Fruit fly (Drosophila melanogaster) whole organism, adult: ENCODE results near the gene Tgs1.
A peak's percentile ranks its signal among the peaks of the same experiment; 100 is the strongest.

Experiments used
- CG11617 ChIP-seq: fragments of 200-800 bp; sonication (Bioruptor generic); optimal IDR thresholded peaks from 2 replicates; lab custom pipeline; 2017; ENCODE audit warnings: mild to moderate bottlenecking, missing biosample characterization, missing genetic modification reagents, missing genetic modification characterization
- CG12768 ChIP-seq: fragments of 200-800 bp; sonication (Bioruptor generic); optimal IDR thresholded peaks from 2 replicates; lab custom pipeline; 2017; ENCODE audit warnings: missing biosample characterization, missing genetic modification characterization, mild to moderate bottlenecking, moderate library complexity, missing genetic modification reagents
- CG14711 ChIP-seq: fragments of 200-800 bp; sonication (Bioruptor generic); optimal IDR thresholded peaks from 2 replicates; lab custom pipeline; 2018; ENCODE audit warnings: missing biosample characterization, mild to moderate bottlenecking, missing genetic modification characterization, moderate library complexity
- CG1620 ChIP-seq: fragments of 200-800 bp; sonication (Bioruptor generic); optimal IDR thresholded peaks from 2 replicates; lab custom pipeline; 2016; ENCODE audit warnings: missing biosample characterization, missing genetic modification characterization
- CG33017 ChIP-seq: fragments of 200-800 bp; sonication (Bioruptor generic); optimal IDR thresholded peaks from 2 replicates; lab custom pipeline; 2018; ENCODE audit warnings: missing biosample characterization, mild to moderate bottlenecking, missing genetic modification characterization, moderate library complexity
- CG5204 ChIP-seq: fragments of 200-800 bp; sonication (Bioruptor generic); optimal IDR thresholded peaks from 2 replicates; lab custom pipeline; 2016; ENCODE audit warnings: missing biosample characterization, missing genetic modification characterization
- CG7045 ChIP-seq: fragments of 200-800 bp; sonication (Bioruptor generic); optimal IDR thresholded peaks from 2 replicates; lab custom pipeline; 2017; ENCODE audit warnings: missing biosample characterization, mild to moderate bottlenecking, missing genetic modification characterization
- CG7101 ChIP-seq: fragments of 200-800 bp; sonication (Bioruptor generic); optimal IDR thresholded peaks from 2 replicates; lab custom pipeline; 2018; ENCODE audit warnings: missing biosample characterization, mild to moderate bottlenecking, missing genetic modification characterization, moderate library complexity
- Clk ChIP-seq: fragments of 200-800 bp; sonication (Bioruptor generic); optimal IDR thresholded peaks from 2 replicates; lab custom pipeline; 2017; ENCODE audit warnings: missing biosample characterization, missing genetic modification characterization
- Crg-1 ChIP-seq: fragments of 200-800 bp; sonication (Bioruptor generic); optimal IDR thresholded peaks from 2 replicates; lab custom pipeline; 2016; ENCODE audit warnings: missing biosample characterization, missing genetic modification characterization
- Hr96 ChIP-seq: fragments of 200-800 bp; sonication (Bioruptor generic); optimal IDR thresholded peaks from 2 replicates; lab custom pipeline; 2016; ENCODE audit warnings: missing biosample characterization, missing genetic modification characterization
- Mnt ChIP-seq: fragments of 200-800 bp; sonication (Bioruptor generic); optimal IDR thresholded peaks from 2 replicates; lab custom pipeline; 2016; ENCODE audit warnings: missing biosample characterization, mild to moderate bottlenecking, missing genetic modification characterization
- bab1 ChIP-seq: fragments of 200-800 bp; sonication (Bioruptor generic); optimal IDR thresholded peaks from 3 replicates; lab custom pipeline; 2019; ENCODE audit warnings: missing biosample characterization, mild to moderate bottlenecking, missing genetic modification characterization, moderate library complexity
- cic ChIP-seq: fragments of 200-800 bp; sonication (Bioruptor generic); optimal IDR thresholded peaks from 2 replicates; lab custom pipeline; 2017; ENCODE audit warnings: missing biosample characterization, mild to moderate bottlenecking, missing genetic modification characterization, moderate library complexity
- cnc ChIP-seq, 2 experiments: fragments of >200 bp; optimal IDR thresholded peaks; 2 replicates each; lab custom pipeline; 2017
- kay ChIP-seq: fragments of 200-800 bp; sonication (Bioruptor generic); peaks from one replicate; lab custom pipeline; 2016; ENCODE audit warnings: missing biosample characterization, missing genetic modification characterization, borderline replicate concordance
- ovo ChIP-seq: fragments of 200-800 bp; sonication (Bioruptor generic); optimal IDR thresholded peaks from 2 replicates; lab custom pipeline; 2016; ENCODE audit warnings: missing biosample characterization, missing genetic modification characterization
- pad ChIP-seq: fragments of 200-800 bp; sonication (Bioruptor generic); optimal IDR thresholded peaks from 3 replicates; lab custom pipeline; 2017; ENCODE audit warnings: missing biosample characterization, missing genetic modification characterization, mild to moderate bottlenecking, moderate library complexity, missing genetic modification reagents
- tj ChIP-seq: fragments of 200-800 bp; sonication (Bioruptor generic); optimal IDR thresholded peaks from 3 replicates; lab custom pipeline; 2017; ENCODE audit warnings: missing biosample characterization, mild to moderate bottlenecking, missing genetic modification characterization, moderate library complexity
- toe ChIP-seq: fragments of 200-800 bp; sonication (Bioruptor generic); optimal IDR thresholded peaks from 2 replicates; lab custom pipeline; 2016; ENCODE audit warnings: missing biosample characterization, missing genetic modification characterization

Gene Tgs1

DNA sequence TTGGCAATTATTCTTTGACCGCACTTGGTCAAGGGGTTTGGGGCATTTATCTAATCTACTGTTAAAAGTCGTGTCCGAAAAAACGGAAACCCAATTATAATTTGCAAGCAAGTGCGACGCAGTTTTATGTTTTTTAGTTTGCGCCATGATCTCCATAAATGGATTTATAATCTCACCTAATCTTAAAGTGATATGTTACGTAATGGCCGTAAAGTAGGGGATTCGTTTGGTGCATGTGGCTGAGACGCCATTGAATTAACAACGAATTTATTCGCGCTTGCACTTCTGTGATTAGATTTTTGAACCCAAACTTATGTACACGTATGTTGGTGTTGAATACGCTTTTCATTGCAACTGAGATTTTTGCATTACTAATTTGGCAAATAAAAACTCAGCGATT, 21.4 kb downstream of the Tgs1 start:
- TF ChIP-seq Hr96 (no peak), Mnt (GFP tag; lab: Kevin White, UChicago) (no peak), cnc (optimal IDR thresholded peaks at IDR 0.05; lab: Kevin White, UChicago) (no peak), CG11617 (GFP tag; lab: Kevin White, UChicago) (no peak), toe (GFP tag; lab: Kevin White, UChicago) (no peak), CG5204 (GFP tag; lab: Kevin White, UChicago) (no peak), CG33017 (tag; lab: Kevin White, UChicago) (no peak), CG1620 (GFP tag; lab: Kevin White, UChicago) (no peak), Clk (no peak), tj (no peak), CG7101 (no peak), pad (GFP tag; lab: Kevin White, UChicago) (no peak), Crg-1 (GFP tag; lab: Kevin White, UChicago) (no peak), CG14711 (no peak), cic (GFP tag; lab: Kevin White, UChicago) (no peak), CG12768 (no peak), CG7045 (GFP tag; lab: Kevin White, UChicago) (no peak), kay (GFP tag; lab: Kevin White, UChicago) (no peak), ovo (GFP tag; lab: Kevin White, UChicago) (no peak), bab1 (no peak)

DNA sequence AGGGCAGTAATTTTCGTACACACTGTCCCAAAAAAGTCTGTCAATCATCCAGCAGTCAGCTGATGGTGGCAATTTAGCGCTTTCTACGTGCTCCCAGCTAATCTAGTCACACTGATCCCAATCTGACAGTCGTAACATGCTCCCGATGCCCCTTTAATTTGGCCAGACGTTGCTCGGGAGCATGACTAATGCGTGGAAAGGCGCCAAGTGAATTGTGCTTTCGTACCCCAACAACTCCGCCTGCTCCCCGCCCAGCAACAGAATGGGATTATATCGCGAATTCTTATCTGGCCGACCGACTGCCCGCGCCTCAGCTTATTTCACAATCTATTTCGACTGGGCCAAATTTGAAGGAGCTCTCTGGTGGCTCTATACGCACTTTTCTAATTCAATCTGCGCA, 22.1 kb downstream of the Tgs1 start:
- TF ChIP-seq Clk, result no peak
- TF ChIP-seq CG7045 (GFP tag; lab: Kevin White, UChicago), result no peak
- TF ChIP-seq Mnt (GFP tag; lab: Kevin White, UChicago), result no peak
- TF ChIP-seq ovo (GFP tag; lab: Kevin White, UChicago), result no peak
- no peak for TF ChIP-seq CG14711
- TF ChIP-seq tj, result no peak
- TF ChIP-seq pad (GFP tag; lab: Kevin White, UChicago), result no peak
- TF ChIP-seq Hr96, result no peak
- no peak for TF ChIP-seq CG33017 (tag; lab: Kevin White, UChicago)
- no peak for TF ChIP-seq bab1
- no peak for TF ChIP-seq Crg-1 (GFP tag; lab: Kevin White, UChicago)
- TF ChIP-seq cic (GFP tag; lab: Kevin White, UChicago), result no peak
- no peak for TF ChIP-seq CG12768

DNA sequence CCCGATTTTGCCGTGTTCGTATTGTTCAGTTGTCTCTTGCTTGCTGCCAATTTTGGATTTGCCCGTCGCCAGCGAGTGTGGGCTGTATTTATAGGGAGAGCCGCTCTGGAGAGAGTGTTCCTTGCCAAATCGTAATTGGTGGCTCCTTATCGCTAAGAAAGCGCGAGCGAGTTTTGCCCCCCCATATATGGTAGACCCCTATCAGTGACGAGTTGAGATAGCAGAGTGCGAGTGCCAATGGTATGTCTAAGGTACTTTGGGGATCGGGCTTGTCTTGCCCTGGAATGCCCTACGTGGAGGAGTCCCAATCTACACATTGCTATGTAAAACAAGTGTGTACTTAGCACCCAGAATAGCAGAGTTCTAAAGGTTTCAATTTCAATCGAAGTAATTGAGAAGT, 24.2 kb downstream of the Tgs1 start, which contains the start of gene CG7142:
Gene CG7142, minus strand, starts transcription at position 29 of the 400 bp plus-strand sequence.
- TF ChIP-seq pad (GFP tag; lab: Kevin White, UChicago) (no peak), kay (GFP tag; lab: Kevin White, UChicago) (peak; percentile 34), CG11617 (GFP tag; lab: Kevin White, UChicago) (no peak), CG5204 (GFP tag; lab: Kevin White, UChicago) (no peak), Crg-1 (GFP tag; lab: Kevin White, UChicago) (no peak), cic (GFP tag; lab: Kevin White, UChicago) (peak; percentile 1), cnc (optimal IDR thresholded peaks at IDR 0.05; lab: Kevin White, UChicago) (no peak), bab1 (no peak), toe (GFP tag; lab: Kevin White, UChicago) (no peak), Hr96 (no peak), CG33017 (tag; lab: Kevin White, UChicago) (peak; percentile 18), CG1620 (GFP tag; lab: Kevin White, UChicago) (no peak), CG12768 (no peak), CG7045 (GFP tag; lab: Kevin White, UChicago) (no peak), tj (no peak), ovo (GFP tag; lab: Kevin White, UChicago) (no peak), CG14711 (no peak), Clk (no peak), Mnt (GFP tag; lab: Kevin White, UChicago) (peak; percentile 12), CG7101 (no peak)

DNA sequence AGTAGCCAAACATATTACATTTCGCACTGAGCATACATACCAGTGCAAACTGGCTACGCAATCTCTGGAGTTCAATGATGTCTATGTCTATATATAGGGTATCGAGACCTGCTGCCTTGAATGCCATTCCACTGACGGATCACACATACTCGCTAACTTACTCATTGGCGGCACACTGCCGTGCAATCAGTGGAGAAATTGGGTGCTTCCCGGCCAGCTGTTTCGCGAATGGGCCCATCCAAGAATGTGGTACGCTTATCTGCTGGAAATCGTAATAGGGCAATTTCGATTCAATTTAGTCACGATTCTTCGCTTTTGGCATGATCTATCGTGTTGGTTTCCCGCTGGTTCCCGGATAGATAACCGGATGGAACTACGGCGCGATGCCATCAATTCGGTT, 24.8 kb downstream of the Tgs1 start:
- TF ChIP-seq CG1620 (GFP tag; lab: Kevin White, UChicago) (no peak), kay (GFP tag; lab: Kevin White, UChicago) (no peak), CG7045 (GFP tag; lab: Kevin White, UChicago) (no peak), cnc (optimal IDR thresholded peaks at IDR 0.05; lab: Kevin White, UChicago) (no peak), ovo (GFP tag; lab: Kevin White, UChicago) (no peak), CG7101 (no peak), bab1 (no peak)

DNA sequence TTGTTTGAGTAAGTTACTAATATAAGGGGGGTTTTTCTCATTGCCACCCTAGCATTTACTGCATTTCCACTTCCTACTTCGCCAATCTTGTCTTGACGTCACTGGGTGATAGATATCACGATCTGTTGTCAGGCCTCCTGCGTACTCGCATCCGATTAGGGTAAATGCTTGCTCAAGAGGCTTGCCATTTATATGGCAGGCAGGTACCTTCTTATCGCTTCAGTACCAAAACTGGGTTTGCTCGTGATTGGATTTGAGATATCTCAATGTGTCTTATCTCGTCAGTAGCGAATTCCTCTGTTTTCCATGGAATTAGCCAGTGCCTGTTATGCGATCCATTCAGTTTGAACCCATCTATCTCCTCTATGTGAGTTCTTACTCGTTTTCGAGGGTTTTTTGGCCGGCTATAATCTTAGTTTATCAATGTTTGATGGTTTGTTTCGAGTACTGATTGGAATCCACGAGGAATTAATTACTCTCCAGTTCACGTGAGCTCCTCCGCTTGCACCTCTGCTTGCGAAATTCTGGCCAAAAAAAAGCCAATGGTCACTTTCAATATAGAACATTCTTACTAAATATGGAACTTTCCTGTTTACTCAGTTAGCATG, 25.6 kb downstream of the Tgs1 start:
- TF ChIP-seq Crg-1 (GFP tag; lab: Kevin White, UChicago), result no peak
- no peak for TF ChIP-seq CG7101
- TF ChIP-seq cnc (optimal IDR thresholded peaks at IDR 0.05; lab: Kevin White, UChicago), result no peak
- TF ChIP-seq pad (GFP tag; lab: Kevin White, UChicago), result no peak
- TF ChIP-seq CG33017 (tag; lab: Kevin White, UChicago), result no peak
- no peak for TF ChIP-seq tj
- no peak for TF ChIP-seq CG11617 (GFP tag; lab: Kevin White, UChicago)
- no peak for TF ChIP-seq kay (GFP tag; lab: Kevin White, UChicago)
- TF ChIP-seq cic (GFP tag; lab: Kevin White, UChicago), result no peak
- TF ChIP-seq Mnt (GFP tag; lab: Kevin White, UChicago), result no peak
- no peak for TF ChIP-seq Hr96
- TF ChIP-seq CG12768, result no peak
- no peak for TF ChIP-seq CG5204 (GFP tag; lab: Kevin White, UChicago)
- TF ChIP-seq CG7045 (GFP tag; lab: Kevin White, UChicago), result no peak
- no peak for TF ChIP-seq CG1620 (GFP tag; lab: Kevin White, UChicago)
- no peak for TF ChIP-seq toe (GFP tag; lab: Kevin White, UChicago)
- no peak for TF ChIP-seq Clk
- TF ChIP-seq bab1, result no peak
- TF ChIP-seq CG14711, result no peak

DNA sequence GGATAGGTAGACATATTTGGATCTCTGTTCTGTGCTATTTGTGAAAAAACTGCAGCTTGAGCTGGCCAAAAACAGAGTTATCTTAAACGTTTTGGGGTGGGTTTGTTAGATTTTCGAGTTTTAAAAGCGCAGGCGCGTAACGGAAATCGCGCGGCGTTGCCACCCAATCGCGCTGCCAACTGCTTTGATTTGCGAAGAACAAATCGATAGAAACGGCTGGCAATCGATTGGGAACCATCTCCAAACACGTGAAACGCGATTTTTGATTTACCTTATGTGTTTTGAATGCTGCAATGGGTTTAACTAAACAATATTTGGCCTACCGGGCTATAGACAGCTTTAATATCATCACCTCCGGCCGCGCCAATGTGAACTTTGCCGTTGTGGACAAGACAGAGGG, 28.1 kb downstream of the Tgs1 start, which contains the start of the genes CG14312 and CG8064:
Gene CG14312, minus strand, starts transcription at position 88 of the 400 bp plus-strand sequence.
Gene CG8064, plus strand, starts transcription at position 220 of the 400 bp plus-strand sequence.
- TF ChIP-seq bab1 (peak; percentile 11), CG33017 (tag; lab: Kevin White, UChicago) (no peak), pad (GFP tag; lab: Kevin White, UChicago) (no peak), CG11617 (GFP tag; lab: Kevin White, UChicago) (no peak), CG5204 (GFP tag; lab: Kevin White, UChicago) (no peak), Mnt (GFP tag; lab: Kevin White, UChicago) (peak; percentile 97), CG7045 (GFP tag; lab: Kevin White, UChicago) (no peak), cic (GFP tag; lab: Kevin White, UChicago) (no peak), ovo (GFP tag; lab: Kevin White, UChicago) (no peak), Clk (no peak)
